Fruit fly (Drosophila melanogaster): ENCODE data around the gene CG13359.

CG13359 gene

dm6 chrX:768480-769123 lies 34.7 kb downstream of the CG13359 start:
- no peak for TF ChIP-seq h (GFP tag; optimal IDR thresholded peaks at IDR 0.05)

DNA sequence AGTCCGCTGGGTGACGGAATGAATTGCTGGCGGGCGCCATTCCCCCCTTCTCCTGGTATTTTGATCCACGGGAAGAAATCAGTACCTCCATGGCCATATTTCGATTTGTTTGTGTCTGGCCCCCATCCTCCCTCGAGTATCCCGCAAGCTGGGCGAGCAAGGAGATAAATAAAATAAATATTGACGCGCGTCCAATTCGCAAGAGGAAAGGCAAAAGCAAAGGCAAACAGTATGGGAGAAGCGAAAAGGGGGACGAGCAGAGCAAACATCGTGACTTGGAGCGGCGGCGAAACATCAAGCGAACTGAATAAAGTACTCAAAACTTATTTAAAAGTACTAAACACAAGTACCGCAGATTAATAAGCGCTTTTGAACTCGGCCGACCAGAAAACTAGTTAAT lies 35.3 kb downstream of the CG13359 start:
- TF ChIP-seq brk (GFP tag; optimal IDR thresholded peaks at IDR 0.05), result no peak
- TF ChIP-seq Dif (GFP tag; optimal IDR thresholded peaks at IDR 0.05; ENCODE audit: partially characterized antibody), result no peak
- no peak for TF ChIP-seq sv (GFP tag; optimal IDR thresholded peaks at IDR 0.05)
- TF ChIP-seq Hr78 (GFP tag; optimal IDR thresholded peaks at IDR 0.05), result no peak
- TF ChIP-seq fru (GFP tag; optimal IDR thresholded peaks at IDR 0.05), result peak; percentile 44
- no peak for TF ChIP-seq sage (GFP tag; optimal IDR thresholded peaks at IDR 0.05)
- TF ChIP-seq br (GFP tag; optimal IDR thresholded peaks at IDR 0.05), result peak; percentile 66
- TF ChIP-seq ey (GFP tag; optimal IDR thresholded peaks at IDR 0.05), result peak; percentile 35
- TF ChIP-seq HLH106 (tag; optimal IDR thresholded peaks at IDR 0.05), result peak; percentile 44
- no peak for TF ChIP-seq usp (GFP tag; optimal IDR thresholded peaks at IDR 0.05)
- no peak for TF ChIP-seq tai (GFP tag; optimal IDR thresholded peaks at IDR 0.05)
- no peak for TF ChIP-seq Jra (GFP tag; optimal IDR thresholded peaks at IDR 0.05)
- TF ChIP-seq Sp1 (GFP tag; optimal IDR thresholded peaks at IDR 0.05), result peak; percentile 62
- TF ChIP-seq foxo (GFP tag; optimal IDR thresholded peaks at IDR 0.05), result peak in 1 of 2 experiments; percentile 46
- TF ChIP-seq CG32264 (GFP tag; optimal IDR thresholded peaks at IDR 0.05), result no peak
- TF ChIP-seq CG9705 (GFP tag; optimal IDR thresholded peaks at IDR 0.05), result peak; percentile 32
- peak; percentile 69 for TF ChIP-seq rgr (GFP tag; optimal IDR thresholded peaks at IDR 0.05)
- TF ChIP-seq OdsH (GFP tag; optimal IDR thresholded peaks at IDR 0.05), result peak; percentile 57
- no peak for TF ChIP-seq woc (GFP tag; optimal IDR thresholded peaks at IDR 0.05)
- peak; percentile 53 for TF ChIP-seq psq (GFP tag; optimal IDR thresholded peaks at IDR 0.05)
- no peak for TF ChIP-seq Mio (GFP tag; optimal IDR thresholded peaks at IDR 0.05)
- TF ChIP-seq N (GFP tag; optimal IDR thresholded peaks at IDR 0.05), result no peak
- no peak for TF ChIP-seq dl (GFP tag; optimal IDR thresholded peaks at IDR 0.05; ENCODE audit: insufficient read depth in 1 of 2, partially characterized antibody in 2 of 2)
- TF ChIP-seq Abd-B (GFP tag; optimal IDR thresholded peaks at IDR 0.05), result no peak
- no peak for TF ChIP-seq pan (optimal IDR thresholded peaks at IDR 0.05)
- no peak for TF ChIP-seq Dfd (GFP tag; optimal IDR thresholded peaks at IDR 0.05)
- no peak for TF ChIP-seq dsf (GFP tag; optimal IDR thresholded peaks at IDR 0.05; ENCODE audit: borderline replicate concordance)
- peak; percentile 61 for TF ChIP-seq Hnf4 (GFP tag; optimal IDR thresholded peaks at IDR 0.05)
- TF ChIP-seq jim (GFP tag; optimal IDR thresholded peaks at IDR 0.05), result no peak
- TF ChIP-seq CrebA (GFP tag; optimal IDR thresholded peaks at IDR 0.05; ENCODE audit: borderline replicate concordance), result no peak
- TF ChIP-seq Hr83 (GFP tag; optimal IDR thresholded peaks at IDR 0.05; ENCODE audit: poor library complexity, severe bottlenecking), result peak; percentile 65
- no peak for TF ChIP-seq Myc (optimal IDR thresholded peaks at IDR 0.05)
- TF ChIP-seq Vsx2 (GFP tag; optimal IDR thresholded peaks at IDR 0.05; ENCODE audit: partially characterized antibody), result no peak
- no peak for TF ChIP-seq Rel (GFP tag; optimal IDR thresholded peaks at IDR 0.05)
- peak; percentile 6 for TF ChIP-seq Rel (tag; optimal IDR thresholded peaks at IDR 0.05)
- no peak for TF ChIP-seq lola (GFP tag; optimal IDR thresholded peaks at IDR 0.05)
- TF ChIP-seq GATAd (GFP tag; optimal IDR thresholded peaks at IDR 0.05), result no peak
- TF ChIP-seq h (GFP tag; optimal IDR thresholded peaks at IDR 0.05), result peak; percentile 73
- peak; percentile 48 for TF ChIP-seq dmrt93B (GFP tag; optimal IDR thresholded peaks at IDR 0.05)

- TF ChIP-seq N (GFP tag; optimal IDR thresholded peaks at IDR 0.05) (no peak), sage (GFP tag; optimal IDR thresholded peaks at IDR 0.05) (no peak), CrebA (GFP tag; optimal IDR thresholded peaks at IDR 0.05; ENCODE audit: borderline replicate concordance) (no peak), tai (GFP tag; optimal IDR thresholded peaks at IDR 0.05) (no peak), Vsx2 (GFP tag; optimal IDR thresholded peaks at IDR 0.05; ENCODE audit: partially characterized antibody) (no peak), woc (GFP tag; optimal IDR thresholded peaks at IDR 0.05) (no peak), GATAd (GFP tag; optimal IDR thresholded peaks at IDR 0.05) (no peak), dsf (GFP tag; optimal IDR thresholded peaks at IDR 0.05; ENCODE audit: borderline replicate concordance) (no peak), dl (GFP tag; optimal IDR thresholded peaks at IDR 0.05; ENCODE audit: insufficient read depth in 1 of 2, partially characterized antibody in 2 of 2) (no peak), Dif (GFP tag; optimal IDR thresholded peaks at IDR 0.05; ENCODE audit: partially characterized antibody) (no peak), Hnf4 (GFP tag; optimal IDR thresholded peaks at IDR 0.05) (no peak)
Measured at dm6 chrX:766094-766493, 37.2 kb downstream of the CG13359 start.
